Worm (Caenorhabditis elegans): ENCODE data around the gene F58H7.1.

The F58H7.1 gene

DNA sequence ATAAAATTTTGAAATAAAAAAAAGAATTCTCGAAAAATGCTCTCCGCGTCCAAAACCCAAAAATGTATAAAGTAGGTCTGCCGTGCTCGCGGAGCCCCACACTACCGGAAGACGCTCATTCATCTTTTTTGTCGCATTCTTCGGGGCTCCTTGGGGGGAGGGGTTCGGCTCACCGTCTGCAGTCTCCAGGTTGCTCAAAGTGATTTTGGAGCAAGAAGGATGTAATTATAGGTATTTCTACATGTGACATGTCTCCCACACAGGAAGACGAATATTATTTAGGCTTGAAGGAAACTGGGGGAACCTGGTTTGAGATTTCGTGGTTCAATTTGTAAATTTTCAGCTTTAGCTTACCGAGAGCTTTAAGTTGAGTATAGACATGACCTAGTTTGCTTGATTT is at the start of gene F58H7.1:
Gene F58H7.1, minus strand, starts transcription at position 101 of the 400 bp plus-strand sequence.
- no peak for TF ChIP-seq ceh-2 (tag; optimal IDR thresholded peaks at IDR 0.05)
- TF ChIP-seq ztf-16 (tag; optimal IDR thresholded peaks at IDR 0.05): no peak
- TF ChIP-seq ceh-18 (tag; optimal IDR thresholded peaks at IDR 0.05): no peak
- no peak for TF ChIP-seq elt-4 (tag; optimal IDR thresholded peaks at IDR 0.05)
- TF ChIP-seq fax-1 (tag; optimal IDR thresholded peaks at IDR 0.05): no peak
- TF ChIP-seq K02D7.2 (tag; optimal IDR thresholded peaks at IDR 0.05): no peak
- no peak for TF ChIP-seq nfya-1 (tag; optimal IDR thresholded peaks at IDR 0.05)
- TF ChIP-seq pha-2 (tag; optimal IDR thresholded peaks at IDR 0.05): no peak
- TF ChIP-seq fkh-10 (GFP tag; optimal IDR thresholded peaks at IDR 0.05): no peak
- TF ChIP-seq ceh-34 (tag; optimal IDR thresholded peaks at IDR 0.05): no peak
- TF ChIP-seq hlh-15 (tag; optimal IDR thresholded peaks at IDR 0.05): no peak
- TF ChIP-seq hlh-6 (tag; optimal IDR thresholded peaks at IDR 0.05): no peak
- no peak for TF ChIP-seq nhr-11 (tag; optimal IDR thresholded peaks at IDR 0.05)

DNA sequence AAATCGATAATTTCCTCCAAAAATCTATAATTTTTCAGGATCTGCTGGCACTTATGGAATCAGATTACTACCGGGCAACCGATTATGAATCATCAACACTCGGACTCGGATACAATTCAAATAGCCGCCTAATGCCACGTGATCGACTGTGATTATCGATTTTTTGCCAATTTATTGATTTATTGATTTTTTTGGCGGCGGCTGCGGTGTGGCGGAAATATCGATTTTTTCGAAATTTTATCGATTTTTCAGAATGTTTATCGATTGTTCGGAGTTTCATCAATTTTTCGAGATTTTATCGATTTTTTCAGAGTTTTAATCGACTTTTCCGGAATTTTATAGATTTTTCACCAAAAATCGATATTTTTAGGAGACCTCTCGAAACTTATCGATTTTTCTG is 47.9 kb upstream of the F58H7.1 start:
- TF ChIP-seq hlh-15 (tag; optimal IDR thresholded peaks at IDR 0.05) (no peak), unc-86 (tag; optimal IDR thresholded peaks at IDR 0.05) (no peak), rnt-1 (tag; optimal IDR thresholded peaks at IDR 0.05) (no peak), fax-1 (tag; optimal IDR thresholded peaks at IDR 0.05) (no peak), ceh-48 (tag; optimal IDR thresholded peaks at IDR 0.05) (peak; percentile 91)

DNA sequence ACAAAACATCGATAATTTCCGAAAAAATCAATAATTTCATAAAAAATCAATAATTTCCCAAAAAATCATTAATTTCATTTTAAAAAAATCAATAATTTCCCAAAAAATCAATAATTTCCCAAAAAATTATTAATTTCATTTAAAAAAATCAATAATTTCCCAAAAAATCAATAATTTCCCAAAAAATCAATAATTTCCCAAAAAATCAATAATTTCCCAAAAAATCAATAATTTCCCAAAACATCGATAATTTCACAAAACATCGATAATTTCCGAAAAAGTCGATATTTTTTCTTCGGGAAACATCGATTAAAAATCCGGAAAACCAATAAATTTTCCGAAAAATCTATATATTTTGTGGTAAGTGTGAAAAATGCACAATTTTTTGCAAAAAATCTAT is 42.7 kb upstream of the F58H7.1 start:
- peak; percentile 79 for TF ChIP-seq ceh-48 (tag; optimal IDR thresholded peaks at IDR 0.05)

ce11 chrIV:977793-978192 is 42.2 kb upstream of the F58H7.1 start:
- peak; percentile 60 for TF ChIP-seq ceh-48 (tag; optimal IDR thresholded peaks at IDR 0.05)

DNA sequence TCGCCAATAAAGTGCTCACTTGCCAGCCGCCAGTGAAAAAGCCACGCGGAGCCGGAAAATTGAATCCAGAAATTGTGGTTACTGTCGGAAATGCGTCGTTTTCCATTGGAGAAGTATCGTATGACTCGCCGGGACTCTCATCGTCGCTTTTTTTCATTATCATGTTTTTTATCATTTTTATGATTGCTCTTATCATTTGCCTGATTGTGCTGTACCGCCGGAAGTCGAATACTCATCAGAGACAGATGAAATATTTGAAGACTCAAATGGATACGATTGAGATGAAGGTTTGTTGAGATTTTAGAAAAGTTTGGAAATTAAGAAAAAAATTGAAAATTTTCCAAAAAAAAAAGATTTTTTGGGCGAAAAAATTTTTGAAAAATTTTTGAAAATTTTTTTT is 40.7 kb upstream of the F58H7.1 start:
- TF ChIP-seq elt-2 (tag; optimal IDR thresholded peaks at IDR 0.05) (peak; percentile 88), pha-4 (tag; optimal IDR thresholded peaks at IDR 0.05) (no peak)

ce11 chrIV:972811-973428 is 37.3 kb upstream of the F58H7.1 start:
- TF ChIP-seq hlh-13 (GFP tag; optimal IDR thresholded peaks at IDR 0.05): no peak
- TF ChIP-seq ceh-31 (tag; optimal IDR thresholded peaks at IDR 0.05): no peak
- TF ChIP-seq ceh-48 (tag; optimal IDR thresholded peaks at IDR 0.05): peak; percentile 55
- TF ChIP-seq ceh-19 (GFP tag; optimal IDR thresholded peaks at IDR 0.05): no peak

ce11 chrIV:972401-972800 is 36.8 kb upstream of the F58H7.1 start:
- TF ChIP-seq tbx-2 (tag; optimal IDR thresholded peaks at IDR 0.05): no peak
- no peak for TF ChIP-seq elt-4 (tag; optimal IDR thresholded peaks at IDR 0.05)
- TF ChIP-seq hlh-6 (tag; optimal IDR thresholded peaks at IDR 0.05): no peak
- TF ChIP-seq T23F11.4 (GFP tag; optimal IDR thresholded peaks at IDR 0.05): no peak
- TF ChIP-seq dmd-4 (tag; optimal IDR thresholded peaks at IDR 0.05; ENCODE audit: borderline replicate concordance): no peak
- no peak for TF ChIP-seq K02D7.2 (tag; optimal IDR thresholded peaks at IDR 0.05)
- no peak for TF ChIP-seq ceh-6 (GFP tag; optimal IDR thresholded peaks at IDR 0.05)
- no peak for TF ChIP-seq unc-86 (tag; optimal IDR thresholded peaks at IDR 0.05)
- TF ChIP-seq syd-9 (tag; optimal IDR thresholded peaks at IDR 0.05): no peak
- TF ChIP-seq ceh-14 (tag; optimal IDR thresholded peaks at IDR 0.05): no peak
- no peak for TF ChIP-seq eyg-1 (tag; optimal IDR thresholded peaks at IDR 0.05)
- TF ChIP-seq che-1 (tag; optimal IDR thresholded peaks at IDR 0.05): no peak
- TF ChIP-seq Y22D7AL.16 (tag; optimal IDR thresholded peaks at IDR 0.05): no peak
- no peak for TF ChIP-seq dve-1 (tag; optimal IDR thresholded peaks at IDR 0.05)
- no peak for TF ChIP-seq odd-2 (tag; optimal IDR thresholded peaks at IDR 0.05)
- TF ChIP-seq ztf-16 (tag; optimal IDR thresholded peaks at IDR 0.05): no peak
- TF ChIP-seq sdc-2 (tag; optimal IDR thresholded peaks at IDR 0.05): no peak
